Worm (Caenorhabditis elegans) whole organism, young adult: Measurements from ENCODE around the gene utx-1.
"Not testable (repeated sequence)": the region's sequence is repeated elsewhere in the genome, so short reads cannot be mapped to it uniquely, and the experiment has no call there.

Source experiments
- B0035.1 ChIP-seq: sonication (generic microtip); optimal IDR thresholded peaks from 2 replicates; lab custom pipeline; 2016; ENCODE audit warnings: missing genetic modification characterization, mild to moderate bottlenecking, missing compliant biosample characterization, missing genotype, missing genetic modification reagents
- B0336.3 ChIP-seq: fragments of 200-800 bp; sonication (Bioruptor generic); IDR thresholded peaks from 2 replicates; pipeline ENCODE4 v1.3.6; 2022; ENCODE audit warnings: missing genetic modification characterization, missing compliant biosample characterization
- C06A6.2 ChIP-seq: fragments of 200-800 bp; sonication (Bioruptor generic); conservative IDR thresholded peaks from 2 replicates; pipeline ENCODE4 v1.3.6; 2022; ENCODE audit warnings: missing genetic modification characterization, missing compliant biosample characterization
- F22D6.2 ChIP-seq: sonication (generic microtip); optimal IDR thresholded peaks from 2 replicates; lab custom pipeline; 2016; ENCODE audit warnings: mild to moderate bottlenecking, missing genetic modification characterization, missing compliant biosample characterization
- F49E8.2 ChIP-seq: sonication (generic microtip); optimal IDR thresholded peaks from 3 replicates; lab custom pipeline; 2017; ENCODE audit warnings: missing genetic modification characterization, mild to moderate bottlenecking, missing compliant biosample characterization, antibody characterized with exemption, moderate library complexity; ENCODE audit not compliant: insufficient read depth
- T26A5.8 ChIP-seq: sonication (generic microtip); optimal IDR thresholded peaks from 2 replicates; lab custom pipeline; 2016; ENCODE audit warnings: missing genetic modification characterization, missing compliant biosample characterization
- ZK185.1 ChIP-seq: sonication (generic microtip); optimal IDR thresholded peaks from 2 replicates; lab custom pipeline; 2016; ENCODE audit warnings: mild to moderate bottlenecking, missing genetic modification characterization, missing compliant biosample characterization; ENCODE audit not compliant: poor library complexity, severe bottlenecking
- athp-1 ChIP-seq: sonication (generic microtip); optimal IDR thresholded peaks from 2 replicates; lab custom pipeline; 2017; ENCODE audit warnings: mild to moderate bottlenecking, missing genetic modification characterization, missing compliant biosample characterization
- bed-2 ChIP-seq: fragments of 200-800 bp; sonication (Bioruptor generic); IDR thresholded peaks from 2 replicates; pipeline ENCODE4 v1.3.6; 2022; ENCODE audit warnings: missing genetic modification reagents, missing genetic modification characterization, missing compliant biosample characterization
- ccch-3 ChIP-seq: fragments of 200-800 bp; sonication (Bioruptor generic); optimal IDR thresholded peaks from 2 replicates; lab custom pipeline; 2018; ENCODE audit warnings: mild to moderate bottlenecking, missing genetic modification characterization, missing compliant biosample characterization
- cebp-1 ChIP-seq, 2 experiments: fragments of 200-800 bp in 1 of 2; sonication (Bioruptor generic) in 1 of 2; sonication (generic microtip) in 1 of 2; IDR thresholded peaks in 1 of 2; optimal IDR thresholded peaks in 1 of 2; 2 replicates each; pipeline versions ENCODE4 v1.3.6 to Lab custom; 2017 to 2022; ENCODE audit warnings: missing compliant biosample characterization in 2 of 2, missing genetic modification characterization in 2 of 2, mild to moderate bottlenecking in 1 of 2, missing genetic modification reagents in 1 of 2, moderate library complexity in 1 of 2
- dox-1 ChIP-seq: fragments of 200-800 bp; sonication (Bioruptor generic); IDR thresholded peaks from 2 replicates; pipeline ENCODE4 v1.3.6; 2022; ENCODE audit warnings: missing genetic modification reagents, missing genetic modification characterization, missing compliant biosample characterization
- ekl-4 ChIP-seq: fragments of 200-800 bp; sonication (Bioruptor generic); IDR thresholded peaks from 2 replicates; pipeline ENCODE4 v1.3.6; 2022; ENCODE audit warnings: missing genetic modification reagents, missing genetic modification characterization, missing compliant biosample characterization
- ets-4 ChIP-seq: fragments of 200-800 bp; sonication (Bioruptor generic); optimal IDR thresholded peaks from 2 replicates; lab custom pipeline; 2018; ENCODE audit warnings: mild to moderate bottlenecking, missing genetic modification characterization, missing compliant biosample characterization
- fkh-3 ChIP-seq: sonication (generic microtip); optimal IDR thresholded peaks from 2 replicates; lab custom pipeline; 2016; ENCODE audit warnings: mild to moderate bottlenecking, missing genetic modification characterization, missing compliant biosample characterization
- hlh-12 ChIP-seq: sonication (generic microtip); optimal IDR thresholded peaks from 2 replicates; lab custom pipeline; 2016; ENCODE audit warnings: missing genetic modification characterization, missing compliant biosample characterization
- hrde-1 ChIP-seq: sonication (generic microtip); optimal IDR thresholded peaks from 2 replicates; lab custom pipeline; 2016; ENCODE audit warnings: missing genetic modification characterization, mild to moderate bottlenecking, missing compliant biosample characterization, moderate library complexity, missing genotype, missing genetic modification reagents, borderline replicate concordance
- lag-1 ChIP-seq: fragments of 200-800 bp; sonication (Bioruptor generic); IDR thresholded peaks from 2 replicates; pipeline ENCODE4 v1.3.6; 2022; ENCODE audit warnings: missing genetic modification reagents, missing genetic modification characterization, missing compliant biosample characterization
- lin-40 ChIP-seq: sonication (generic microtip); optimal IDR thresholded peaks from 2 replicates; lab custom pipeline; 2016; ENCODE audit warnings: missing genetic modification characterization, mild to moderate bottlenecking, missing compliant biosample characterization, missing genotype, missing genetic modification reagents
- lsl-1 ChIP-seq: fragments of 200-800 bp; sonication (Bioruptor generic); optimal IDR thresholded peaks from 2 replicates; lab custom pipeline; 2018; ENCODE audit warnings: mild to moderate bottlenecking, missing genetic modification characterization, moderate library complexity, missing compliant biosample characterization
- mxl-1 ChIP-seq: sonication (generic microtip); optimal IDR thresholded peaks from 2 replicates; lab custom pipeline; 2016; ENCODE audit warnings: missing genetic modification characterization, missing compliant biosample characterization
- nfya-2 ChIP-seq: fragments of 200-800 bp; sonication (Bioruptor generic); IDR thresholded peaks from 2 replicates; pipeline ENCODE4 v1.3.6; 2022; ENCODE audit warnings: missing genetic modification reagents, missing genetic modification characterization, missing compliant biosample characterization
- nhr-179 ChIP-seq: sonication (generic microtip); optimal IDR thresholded peaks from 2 replicates; lab custom pipeline; 2016; ENCODE audit warnings: mild to moderate bottlenecking, missing genetic modification characterization, missing compliant biosample characterization
- nhr-27 ChIP-seq: fragments of 200-800 bp; sonication (Bioruptor generic); optimal IDR thresholded peaks from 2 replicates; lab custom pipeline; 2018; ENCODE audit warnings: mild to moderate bottlenecking, missing genetic modification characterization, moderate library complexity, missing compliant biosample characterization
- rcor-1 ChIP-seq: fragments of 200-800 bp; sonication (Bioruptor generic); IDR thresholded peaks from 2 replicates; pipeline ENCODE4 v1.3.6; 2022; ENCODE audit warnings: missing genetic modification reagents, missing genetic modification characterization, missing compliant biosample characterization
- sea-2 ChIP-seq: fragments of 200-800 bp; sonication (Bioruptor generic); IDR thresholded peaks from 2 replicates; pipeline ENCODE4 v1.3.6; 2022; ENCODE audit warnings: missing genetic modification characterization, missing compliant biosample characterization
- snpc-4 ChIP-seq, 5 experiments: fragments of 150-350 bp in 1 of 5; sonication (generic microtip) in 4 of 5; optimal IDR thresholded peaks; 2 replicates each; lab custom pipeline; 2014 to 2018; ENCODE audit warnings: missing genetic modification characterization in 5 of 5, missing biosample characterization in 3 of 5, antibody characterized with exemption in 2 of 5, mild to moderate bottlenecking in 2 of 5, missing compliant biosample characterization in 2 of 5, missing genotype in 2 of 5, moderate library complexity in 2 of 5, missing genetic modification reagents in 1 of 5
- tlf-1 ChIP-seq: fragments of 200-800 bp; sonication (Bioruptor generic); optimal IDR thresholded peaks from 2 replicates; lab custom pipeline; 2018; ENCODE audit warnings: mild to moderate bottlenecking, missing genetic modification characterization, missing compliant biosample characterization
- zfh-2 ChIP-seq: fragments of 200-800 bp; sonication (Bioruptor generic); conservative IDR thresholded peaks from 2 replicates; pipeline ENCODE4 v1.3.6; 2022; ENCODE audit warnings: missing genetic modification reagents, missing genetic modification characterization, missing compliant biosample characterization
- ztf-26 ChIP-seq: sonication (generic microtip); optimal IDR thresholded peaks from 2 replicates; lab custom pipeline; 2017; ENCODE audit warnings: missing genetic modification characterization, missing compliant biosample characterization
- ztf-3 ChIP-seq: fragments of 200-800 bp; sonication (Bioruptor generic); optimal IDR thresholded peaks from 2 replicates; lab custom pipeline; 2018; ENCODE audit warnings: mild to moderate bottlenecking, missing genetic modification characterization, missing compliant biosample characterization

utx-1 gene

ce11 chrX:8608756-8609155, 51.8 kb downstream of the utx-1 start (continued):
- no peak for TF ChIP-seq zfh-2 (GFP tag; lab: Robert Waterston, UW)
- 0 out of 2 replicates have a peak, but pooled peaks have one; percentile 20 for TF ChIP-seq rcor-1 (GFP tag; lab: Robert Waterston, UW)
- TF ChIP-seq athp-1 (tag; lab: Kevin White, UChicago) = peak; percentile 29
- peak; percentile 66; the same call in 1 of the 2 replicates for TF ChIP-seq ekl-4
- TF ChIP-seq F49E8.2 (tag; lab: Kevin White, UChicago) = no peak
- TF ChIP-seq nhr-179 (tag; lab: Kevin White, UChicago) = peak; percentile 7
- peak; percentile 33 for TF ChIP-seq T26A5.8 (tag; lab: Kevin White, UChicago)
- no peak for TF ChIP-seq tlf-1 (GFP tag; lab: Kevin White, UChicago)
- TF ChIP-seq lag-1 (GFP tag; lab: Robert Waterston, UW) = no peak
- no peak for TF ChIP-seq B0035.1 (tag; lab: Kevin White, UChicago)
- no peak for TF ChIP-seq ztf-3 (GFP tag; lab: Kevin White, UChicago)
- TF ChIP-seq F22D6.2 (tag; lab: Kevin White, UChicago) = no peak
- peak; percentile 53 for TF ChIP-seq mxl-1 (tag; lab: Kevin White, UChicago)
- TF ChIP-seq ccch-3 = no peak
- TF ChIP-seq ztf-26 = peak; percentile 73
- TF ChIP-seq nhr-27 (tag; lab: Kevin White, UChicago) = no peak

ce11 chrX:8610606-8611005, 53.7 kb downstream of the utx-1 start, which contains the start of gene K01A12.4:
Gene K01A12.4, plus strand, starts transcription at chrX:8610906.
- not testable (repeated sequence) for TF ChIP-seq dox-1 (GFP tag; lab: Robert Waterston, UW); snpc-4 (GFP tag; optimal IDR thresholded peaks at IDR 0.05; lab: Kevin White, UChicago); snpc-4 (tag; optimal IDR thresholded peaks at IDR 0.05; lab: Kevin White, UChicago); lsl-1 (GFP tag; lab: Kevin White, UChicago)

- TF ChIP-seq C06A6.2 (GFP tag; lab: Robert Waterston, UW) (no peak), bed-2 (no peak), cebp-1 (GFP tag; IDR thresholded peaks at IDR 0.05; lab: Robert Waterston, UW) (no peak), cebp-1 (tag; optimal IDR thresholded peaks at IDR 0.05; lab: Kevin White, UChicago) (no peak), hlh-12 (no peak), sea-2 (GFP tag; lab: Robert Waterston, UW) (no peak), ZK185.1 (tag; lab: Kevin White, UChicago) (no peak), ccch-3 (no peak), fkh-3 (tag; lab: Kevin White, UChicago) (no peak), ets-4 (GFP tag; lab: Kevin White, UChicago) (no peak), nfya-2 (GFP tag; lab: Robert Waterston, UW) (no peak), hrde-1 (no peak), B0336.3 (GFP tag; lab: Robert Waterston, UW) (no peak), lin-40 (tag; lab: Kevin White, UChicago) (no peak)
- TF ChIP-seq, all 124 proteins: peak for 0
These were observed 55.3 kb downstream of the utx-1 start for ce11 chrX:8612278-8612677.
